Fruit fly (Drosophila melanogaster) whole organism, embryonic: ENCODE measurements around the gene Schip1.

Experiments used
- Abd-B ChIP-seq: fragments of 200-800 bp; sonication (Bioruptor generic); optimal IDR thresholded peaks from 2 replicates; lab custom pipeline; 2018; ENCODE audit warnings: missing biosample characterization, mild to moderate bottlenecking, missing genetic modification characterization, moderate library complexity
- BEAF-32 ChIP-seq: fragments of 200-800 bp; sonication (Bioruptor generic); optimal IDR thresholded peaks from 3 replicates; lab custom pipeline; 2017; ENCODE audit warnings: missing biosample characterization, missing genetic modification characterization, mild to moderate bottlenecking, moderate library complexity, missing genetic modification reagents
- CG10979 ChIP-seq: fragments of 200-800 bp; sonication (Bioruptor generic); optimal IDR thresholded peaks from 2 replicates; lab custom pipeline; 2018; ENCODE audit warnings: missing biosample characterization, mild to moderate bottlenecking, missing genetic modification characterization, moderate library complexity
- CG11456 ChIP-seq: fragments of 200-800 bp; sonication (Bioruptor generic); IDR thresholded peaks from 3 replicates; pipeline ENCODE4 v1.3.6; 2022; ENCODE audit warnings: missing biosample characterization, missing genetic modification characterization
- CG11723 ChIP-seq: fragments of 200-800 bp; sonication (Bioruptor generic); optimal IDR thresholded peaks from 2 replicates; lab custom pipeline; 2017; ENCODE audit warnings: missing biosample characterization, mild to moderate bottlenecking, missing genetic modification characterization
- CG12071 ChIP-seq: fragments of 200-800 bp; sonication (Bioruptor generic); optimal IDR thresholded peaks from 3 replicates; lab custom pipeline; 2018; ENCODE audit warnings: missing biosample characterization, mild to moderate bottlenecking, missing genetic modification characterization
- CG12236 ChIP-seq: fragments of 200-800 bp; sonication (Bioruptor generic); optimal IDR thresholded peaks from 2 replicates; lab custom pipeline; 2016; ENCODE audit warnings: missing biosample characterization, missing genetic modification characterization
- CG12942 ChIP-seq: fragments of 200-800 bp; sonication (Bioruptor generic); optimal IDR thresholded peaks from 3 replicates; lab custom pipeline; 2016; ENCODE audit warnings: missing biosample characterization, missing genetic modification characterization
- CG13287 ChIP-seq: fragments of 200-800 bp; sonication (Bioruptor generic); IDR thresholded peaks from 2 replicates; pipeline ENCODE4 v1.3.6; 2022; ENCODE audit warnings: missing biosample characterization, missing genetic modification characterization; ENCODE audit not compliant: partially characterized antibody
- CG15514 ChIP-seq: fragments of 200-800 bp; sonication (Bioruptor generic); optimal IDR thresholded peaks from 3 replicates; lab custom pipeline; 2017; ENCODE audit warnings: missing biosample characterization, missing genetic modification characterization, mild to moderate bottlenecking, moderate library complexity, missing genetic modification reagents
- CG15601 ChIP-seq: fragments of 200-800 bp; sonication (Bioruptor generic); optimal IDR thresholded peaks from 3 replicates; lab custom pipeline; 2019; ENCODE audit warnings: missing biosample characterization, mild to moderate bottlenecking, missing genetic modification characterization, moderate library complexity
- CG31365 ChIP-seq: fragments of 200-800 bp; sonication (Bioruptor generic); optimal IDR thresholded peaks from 2 replicates; lab custom pipeline; 2018; ENCODE audit warnings: missing biosample characterization, mild to moderate bottlenecking, missing genetic modification characterization
- CG31388 ChIP-seq: fragments of 200-800 bp; sonication (Bioruptor generic); optimal IDR thresholded peaks from 2 replicates; lab custom pipeline; 2016; ENCODE audit warnings: missing biosample characterization, missing genetic modification characterization
- CG34376 ChIP-seq: fragments of 200-800 bp; sonication (Bioruptor generic); optimal IDR thresholded peaks from 2 replicates; lab custom pipeline; 2018; ENCODE audit warnings: missing biosample characterization, mild to moderate bottlenecking, missing genetic modification characterization
- CG6254 ChIP-seq: fragments of 200-800 bp; sonication (Bioruptor generic); optimal IDR thresholded peaks from 3 replicates; lab custom pipeline; 2017; ENCODE audit warnings: mild to moderate bottlenecking, missing biosample characterization, missing genetic modification reagents, missing genetic modification characterization
- CG6654 ChIP-seq: fragments of 200-800 bp; sonication (Bioruptor generic); optimal IDR thresholded peaks from 2 replicates; lab custom pipeline; 2017; ENCODE audit warnings: missing biosample characterization, mild to moderate bottlenecking, missing genetic modification characterization
- CG7928 ChIP-seq: fragments of 200-800 bp; sonication (Bioruptor generic); optimal IDR thresholded peaks from 2 replicates; lab custom pipeline; 2017; ENCODE audit warnings: missing biosample characterization, mild to moderate bottlenecking, missing genetic modification characterization
- CG8388 ChIP-seq: fragments of 200-800 bp; sonication (Bioruptor generic); optimal IDR thresholded peaks from 2 replicates; lab custom pipeline; 2019; ENCODE audit warnings: missing biosample characterization, mild to moderate bottlenecking, missing genetic modification characterization, moderate library complexity
- CG8944 ChIP-seq: fragments of 200-800 bp; sonication (Bioruptor generic); optimal IDR thresholded peaks from 3 replicates; lab custom pipeline; 2016; ENCODE audit warnings: missing biosample characterization, missing genetic modification characterization
- D ChIP-seq, 2 experiments: fragments of 200-800 bp in 1 of 2; fragments of >200 bp in 1 of 2; sonication (Bioruptor generic) in 1 of 2; optimal IDR thresholded peaks; 2 replicates in 1 of 2; 3 replicates in 1 of 2; lab custom pipeline; 2017; ENCODE audit warnings: mild to moderate bottlenecking in 1 of 2, missing biosample characterization in 1 of 2, missing genetic modification characterization in 1 of 2, missing genetic modification reagents in 1 of 2
- Elba2 ChIP-seq: fragments of 200-800 bp; sonication (Bioruptor generic); optimal IDR thresholded peaks from 3 replicates; lab custom pipeline; 2016; ENCODE audit warnings: missing biosample characterization, missing genetic modification characterization
- Hmr ChIP-seq: fragments of 200-800 bp; sonication (Bioruptor generic); optimal IDR thresholded peaks from 3 replicates; lab custom pipeline; 2017; ENCODE audit warnings: mild to moderate bottlenecking, missing biosample characterization, missing genetic modification reagents, missing genetic modification characterization
- Hmx ChIP-seq: fragments of 200-800 bp; sonication (Bioruptor generic); optimal IDR thresholded peaks from 2 replicates; lab custom pipeline; 2016; ENCODE audit warnings: missing biosample characterization, missing genetic modification characterization
- Hr51 ChIP-seq, 2 experiments: fragments of 200-800 bp; sonication (Bioruptor generic); optimal IDR thresholded peaks; 2 replicates in 1 of 2; 3 replicates in 1 of 2; lab custom pipeline; 2016 to 2018; ENCODE audit warnings: missing biosample characterization in 2 of 2, missing genetic modification characterization in 2 of 2, mild to moderate bottlenecking in 1 of 2, moderate library complexity in 1 of 2
- Kr ChIP-seq: fragments of 200-800 bp; sonication (Bioruptor generic); optimal IDR thresholded peaks from 2 replicates; lab custom pipeline; 2017; ENCODE audit warnings: missing biosample characterization, mild to moderate bottlenecking, missing genetic modification characterization
- NC2β ChIP-seq: fragments of 200-800 bp; sonication (Bioruptor generic); optimal IDR thresholded peaks from 2 replicates; lab custom pipeline; 2016; ENCODE audit warnings: missing biosample characterization, missing genetic modification characterization
- Six4 ChIP-seq: fragments of 200-800 bp; sonication (Bioruptor generic); optimal IDR thresholded peaks from 2 replicates; lab custom pipeline; 2016; ENCODE audit warnings: missing biosample characterization, missing genetic modification characterization
- Sry-β ChIP-seq: fragments of 200-800 bp; sonication (Bioruptor generic); optimal IDR thresholded peaks from 2 replicates; lab custom pipeline; 2018; ENCODE audit warnings: missing biosample characterization, mild to moderate bottlenecking, missing genetic modification characterization, moderate library complexity
- Vsx1 ChIP-seq: fragments of 200-800 bp; sonication (Bioruptor generic); optimal IDR thresholded peaks from 2 replicates; lab custom pipeline; 2017; ENCODE audit warnings: missing biosample characterization, mild to moderate bottlenecking, missing genetic modification characterization, missing genetic modification reagents
- chif ChIP-seq, 2 experiments: fragments of 200-800 bp; sonication (Bioruptor generic); optimal IDR thresholded peaks; 3 replicates each; lab custom pipeline; 2016; ENCODE audit warnings: missing biosample characterization in 2 of 2, missing genetic modification characterization in 2 of 2
- da ChIP-seq: fragments of 200-800 bp; sonication (Bioruptor generic); optimal IDR thresholded peaks from 2 replicates; lab custom pipeline; 2016; ENCODE audit warnings: missing biosample characterization, missing genetic modification characterization
- esg ChIP-seq: fragments of 200-800 bp; sonication (Bioruptor generic); conservative IDR thresholded peaks from 2 replicates; pipeline ENCODE4 v1.3.6; 2022; ENCODE audit warnings: missing biosample characterization, missing genetic modification characterization
- fu2 ChIP-seq: fragments of 200-800 bp; sonication (Bioruptor generic); optimal IDR thresholded peaks from 2 replicates; lab custom pipeline; 2016; ENCODE audit warnings: missing biosample characterization, missing genetic modification characterization
- gcm ChIP-seq: fragments of 200-800 bp; sonication (Bioruptor generic); optimal IDR thresholded peaks from 2 replicates; lab custom pipeline; 2019; ENCODE audit warnings: missing biosample characterization, mild to moderate bottlenecking, missing genetic modification characterization, moderate library complexity
- gfzf ChIP-seq: fragments of 200-800 bp; sonication (Bioruptor generic); optimal IDR thresholded peaks from 2 replicates; lab custom pipeline; 2016; ENCODE audit warnings: missing biosample characterization, mild to moderate bottlenecking, missing genetic modification characterization, moderate library complexity
- grau ChIP-seq: fragments of 200-800 bp; optimal IDR thresholded peaks from 3 replicates; lab custom pipeline; 2019; ENCODE audit warnings: missing biosample characterization, mild to moderate bottlenecking, missing genetic modification characterization, moderate library complexity
- insv ChIP-seq, 2 experiments: fragments of 200-800 bp; sonication (Bioruptor generic); optimal IDR thresholded peaks; 3 replicates each; lab custom pipeline; 2016 to 2018; ENCODE audit warnings: missing biosample characterization in 2 of 2, missing genetic modification characterization in 2 of 2
- knrl ChIP-seq: fragments of 200-800 bp; sonication (Bioruptor generic); IDR thresholded peaks from 3 replicates; pipeline ENCODE4 v1.3.6; 2022; ENCODE audit warnings: missing biosample characterization, missing genetic modification characterization; ENCODE audit not compliant: partially characterized antibody
- nom ChIP-seq: fragments of 200-800 bp; sonication (Bioruptor generic); optimal IDR thresholded peaks from 2 replicates; lab custom pipeline; 2017; ENCODE audit warnings: missing biosample characterization, missing genetic modification characterization, mild to moderate bottlenecking, moderate library complexity, missing genetic modification reagents
- pan ChIP-seq, 4 experiments: fragments of >200 bp in 3 of 4; fragments of 200-800 bp in 1 of 4; sonication (Bioruptor generic) in 1 of 4; optimal IDR thresholded peaks in 3 of 4; IDR thresholded peaks in 1 of 4; 2 replicates each; pipeline versions ENCODE4 v1.3.6 to Lab custom; 2017 to 2022; ENCODE audit warnings: missing biosample characterization in 2 of 4, missing genetic modification characterization in 2 of 4, mixed read lengths in 1 of 4
- peb ChIP-seq: fragments of 200-800 bp; sonication (Bioruptor generic); IDR thresholded peaks from 2 replicates; pipeline ENCODE4 v1.3.6; 2022; ENCODE audit warnings: missing biosample characterization, missing genetic modification characterization
- pzg ChIP-seq: fragments of 200-800 bp; sonication (Bioruptor generic); optimal IDR thresholded peaks from 3 replicates; lab custom pipeline; 2018; ENCODE audit warnings: missing biosample characterization, mild to moderate bottlenecking, missing genetic modification characterization, moderate library complexity
- row ChIP-seq: fragments of 200-800 bp; sonication (Bioruptor generic); IDR thresholded peaks from 3 replicates; pipeline ENCODE4 v1.3.6; 2022; ENCODE audit warnings: missing biosample characterization, missing genetic modification characterization
- run ChIP-seq: fragments of 200-800 bp; sonication (Bioruptor generic); optimal IDR thresholded peaks from 3 replicates; lab custom pipeline; 2018; ENCODE audit warnings: missing biosample characterization, mild to moderate bottlenecking, missing genetic modification characterization
- sc ChIP-seq, 3 experiments: fragments of >200 bp in 2 of 3; fragments of 200-800 bp in 1 of 3; sonication (Bioruptor generic) in 1 of 3; optimal IDR thresholded peaks; 2 replicates in 2 of 3; 3 replicates in 1 of 3; lab custom pipeline; 2017; ENCODE audit warnings: mild to moderate bottlenecking in 1 of 3, missing biosample characterization in 1 of 3, missing genetic modification characterization in 1 of 3, missing genetic modification reagents in 1 of 3
- slou ChIP-seq: fragments of 200-800 bp; sonication (Bioruptor generic); optimal IDR thresholded peaks from 3 replicates; lab custom pipeline; 2016; ENCODE audit warnings: missing biosample characterization, missing genetic modification characterization
- twi ChIP-seq: fragments of 200-800 bp; optimal IDR thresholded peaks from 2 replicates; lab custom pipeline; 2019; ENCODE audit warnings: missing biosample characterization, mild to moderate bottlenecking, missing genetic modification characterization, moderate library complexity

The Schip1 gene

DNA sequence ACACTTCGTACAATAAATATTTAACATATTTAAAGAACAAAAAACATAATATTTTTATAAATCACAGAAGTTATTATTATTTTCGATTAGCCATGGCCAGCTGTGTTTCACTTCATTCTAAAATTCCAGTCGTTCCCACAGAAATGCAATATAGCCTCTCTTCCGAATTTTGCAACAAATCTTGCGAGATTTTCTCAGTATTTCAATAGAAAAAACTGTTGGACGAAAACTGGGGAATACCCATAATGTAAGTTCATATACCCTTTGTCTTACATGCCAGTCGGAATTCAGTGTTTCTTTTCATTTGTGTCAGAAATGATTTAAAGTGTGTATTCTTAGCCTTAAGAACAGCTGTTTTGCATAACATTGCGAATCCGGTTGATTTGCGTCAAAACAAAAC, 25.6 kb upstream of the Schip1 start, which contains the start of the genes CtsL4 and ClpP (continued):
- TF ChIP-seq Vsx1 (GFP tag; lab: Kevin White, UChicago) = no peak
- TF ChIP-seq NC2β (GFP tag; lab: Kevin White, UChicago) = no peak
- peak; percentile 21 for TF ChIP-seq Sry-β (GFP tag; lab: Kevin White, UChicago)
- TF ChIP-seq peb (GFP tag; lab: Robert Waterston, UW) = no peak
- no peak for TF ChIP-seq CG31388 (GFP tag; lab: Kevin White, UChicago)
- TF ChIP-seq CG13287 (GFP tag; lab: Robert Waterston, UW) = peak; percentile 33; the same call in 1 of the 2 replicates
- TF ChIP-seq fu2 = peak; percentile 8
- TF ChIP-seq CG12071 (GFP tag; lab: Kevin White, UChicago) = no peak
- peak in 1 of 2 experiments; percentile 2 for TF ChIP-seq Hr51 (GFP tag; optimal IDR thresholded peaks at IDR 0.05; lab: Kevin White, UChicago)
- TF ChIP-seq CG11456 = peak; percentile 35; the same call in 1 of the 3 replicates
- peak; percentile 35 for TF ChIP-seq gfzf (GFP tag; lab: Kevin White, UChicago)
- TF ChIP-seq knrl (GFP tag; lab: Robert Waterston, UW) = no peak
- TF ChIP-seq Abd-B (GFP tag; lab: Kevin White, UChicago) = peak; percentile 46
- TF ChIP-seq CG11723 (GFP tag; lab: Kevin White, UChicago) = peak; percentile 99
- no peak for TF ChIP-seq run (tag; lab: Kevin White, UChicago)
- no peak for TF ChIP-seq gcm
- TF ChIP-seq slou (GFP tag; lab: Kevin White, UChicago) = no peak
- no peak for TF ChIP-seq Kr (GFP tag; lab: Kevin White, UChicago)
- peak; percentile 39 for TF ChIP-seq CG15601 (tag; lab: Kevin White, UChicago)
- TF ChIP-seq Hmx (GFP tag; lab: Kevin White, UChicago) = no peak
- peak; percentile 59 for TF ChIP-seq Elba2
- no peak for TF ChIP-seq sc (optimal IDR thresholded peaks at IDR 0.05; lab: Kevin White, UChicago)
- TF ChIP-seq sc (GFP tag; optimal IDR thresholded peaks at IDR 0.05; lab: Kevin White, UChicago) = peak; percentile 2
- no peak for TF ChIP-seq da (GFP tag; lab: Kevin White, UChicago)
- TF ChIP-seq CG6654 (GFP tag; lab: Kevin White, UChicago) = no peak
- TF ChIP-seq D (optimal IDR thresholded peaks at IDR 0.05; lab: Kevin White, UChicago) = no peak
- TF ChIP-seq D (GFP tag; optimal IDR thresholded peaks at IDR 0.05; lab: Kevin White, UChicago) = peak; percentile 35
- no peak for TF ChIP-seq nom (GFP tag; lab: Kevin White, UChicago)
- peak; percentile 3 for TF ChIP-seq CG34376
- no peak for TF ChIP-seq CG12236 (GFP tag; lab: Kevin White, UChicago)
- peak; percentile 53 for TF ChIP-seq CG15514
- TF ChIP-seq CG10979 (tag; lab: Kevin White, UChicago) = peak; percentile 28
- peak; percentile 31 for TF ChIP-seq BEAF-32 (GFP tag; lab: Kevin White, UChicago)
- TF ChIP-seq CG8944 (GFP tag; lab: Kevin White, UChicago) = peak; percentile 20
- TF ChIP-seq pzg (GFP tag; lab: Kevin White, UChicago) = peak; percentile 72
- TF ChIP-seq CG6254 (GFP tag; lab: Kevin White, UChicago) = no peak
- TF ChIP-seq pan (optimal IDR thresholded peaks at IDR 0.05; lab: Kevin White, UChicago) = no peak
- peak in 1 of 2 experiments; percentile 64 for TF ChIP-seq pan (GFP tag; optimal IDR thresholded peaks at IDR 0.05 in 1 of 2, IDR thresholded peaks at IDR 0.05 in 1 of 2)
- TF ChIP-seq CG31365 (tag; lab: Kevin White, UChicago) = no peak
- TF ChIP-seq CG7928 (GFP tag; lab: Kevin White, UChicago) = no peak
- no peak for TF ChIP-seq Hmr
- TF ChIP-seq esg (GFP tag; lab: Robert Waterston, UW) = no peak
- peak; percentile 60 for TF ChIP-seq grau
- peak in 1 of 2 experiments; percentile 9 for TF ChIP-seq insv (GFP tag; optimal IDR thresholded peaks at IDR 0.05; lab: Kevin White, UChicago)
- TF ChIP-seq CG12942 (GFP tag; lab: Kevin White, UChicago) = peak; percentile 1
- peak; percentile 37 for TF ChIP-seq Six4
- peak; percentile 68 for TF ChIP-seq CG8388
- TF ChIP-seq chif (GFP tag; optimal IDR thresholded peaks at IDR 0.05; lab: Kevin White, UChicago) = peak in 1 of 2 experiments; percentile 39
- peak; percentile 86 for TF ChIP-seq row
- peak; percentile 61 for TF ChIP-seq twi (tag; lab: Kevin White, UChicago)
